Fruit fly (Drosophila melanogaster) whole organism, pupa: ENCODE results near the gene dlg1.

Experiments used
- CG17806 ChIP-seq: fragments of 200-800 bp; sonication (Bioruptor generic); optimal IDR thresholded peaks from 2 replicates; lab custom pipeline; 2018; ENCODE audit warnings: missing biosample characterization, mild to moderate bottlenecking, missing genetic modification characterization, moderate library complexity
- CG8159 ChIP-seq: fragments of 200-800 bp; sonication (Bioruptor generic); optimal IDR thresholded peaks from 3 replicates; lab custom pipeline; 2018; ENCODE audit warnings: missing biosample characterization, mild to moderate bottlenecking, missing genetic modification characterization, moderate library complexity
- D1 ChIP-seq: fragments of 200-800 bp; sonication (Bioruptor generic); optimal IDR thresholded peaks from 2 replicates; lab custom pipeline; 2018; ENCODE audit warnings: missing biosample characterization, mild to moderate bottlenecking, missing genetic modification characterization, moderate library complexity
- Snoo ChIP-seq: fragments of 200-800 bp; sonication (Bioruptor generic); optimal IDR thresholded peaks from 3 replicates; lab custom pipeline; 2017; ENCODE audit warnings: missing biosample characterization, mild to moderate bottlenecking, missing genetic modification characterization, inconsistent platforms

DNA sequence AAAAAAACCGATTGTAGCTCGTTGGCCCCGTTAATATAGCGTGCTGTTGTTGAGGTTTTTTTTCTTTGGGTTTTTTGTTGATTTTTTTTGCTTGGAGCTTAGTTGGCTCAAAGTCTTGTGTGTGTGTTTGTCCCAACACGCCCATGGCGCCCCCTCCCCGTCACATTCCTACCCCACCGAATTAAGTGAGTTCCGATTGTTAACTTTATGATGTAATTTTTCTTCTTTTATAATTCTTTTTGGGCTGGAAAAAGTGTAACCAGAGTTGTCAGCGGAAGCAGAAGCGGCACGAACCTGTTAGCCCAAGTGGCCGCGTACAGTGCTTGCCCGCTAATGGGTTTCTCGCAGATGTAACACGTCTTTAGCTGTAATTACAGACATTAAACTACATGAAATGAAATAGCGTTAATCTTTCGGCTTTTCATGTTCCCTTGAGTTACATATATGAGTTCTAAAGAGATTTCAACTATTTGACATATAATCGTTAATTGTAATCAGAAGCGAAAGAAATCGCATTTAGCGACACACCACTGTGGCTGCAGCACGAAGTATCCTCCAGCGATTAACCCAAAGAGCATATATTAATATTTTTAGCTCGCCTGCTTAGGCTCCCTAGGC lies 23.6 kb downstream of the dlg1 start:
- no peak for TF ChIP-seq CG17806 (tag; lab: Kevin White, UChicago)
- TF ChIP-seq CG8159, result no peak
- TF ChIP-seq Snoo (tag; lab: Kevin White, UChicago), result no peak
- no peak for TF ChIP-seq D1 (tag; lab: Kevin White, UChicago)
